Fruit fly (Drosophila melanogaster): ENCODE data around the gene mthl1.

mthl1 gene

dm6 chrX:16640260-16641100 is at the start of gene mthl1, which contains the start of gene SNRPG:
Gene mthl1, plus strand, starts transcription at chrX:16640968.
Gene SNRPG, minus strand, starts transcription at chrX:16640419.
- TF ChIP-seq HLH106 (tag; optimal IDR thresholded peaks at IDR 0.05) (peak; percentile 75), fru (GFP tag; optimal IDR thresholded peaks at IDR 0.05) (peak; percentile 52), sv (GFP tag; optimal IDR thresholded peaks at IDR 0.05) (peak; percentile 7), woc (GFP tag; optimal IDR thresholded peaks at IDR 0.05) (peak; percentile 80), CG9705 (GFP tag; optimal IDR thresholded peaks at IDR 0.05) (peak; percentile 61), psq (GFP tag; optimal IDR thresholded peaks at IDR 0.05) (peak; percentile 56), Jra (GFP tag; optimal IDR thresholded peaks at IDR 0.05) (peak; percentile 14), lola (GFP tag; optimal IDR thresholded peaks at IDR 0.05) (peak; percentile 15), Myc (optimal IDR thresholded peaks at IDR 0.05) (peak; percentile 33), Vsx2 (GFP tag; optimal IDR thresholded peaks at IDR 0.05; ENCODE audit: partially characterized antibody) (no peak), dl (GFP tag; optimal IDR thresholded peaks at IDR 0.05; ENCODE audit: insufficient read depth in 1 of 2, partially characterized antibody in 2 of 2) (no peak), GATAd (GFP tag; optimal IDR thresholded peaks at IDR 0.05) (no peak), Mio (GFP tag; optimal IDR thresholded peaks at IDR 0.05) (no peak), Sp1 (GFP tag; optimal IDR thresholded peaks at IDR 0.05) (peak; percentile 66), dsf (GFP tag; optimal IDR thresholded peaks at IDR 0.05; ENCODE audit: borderline replicate concordance) (peak; percentile 35), ey (GFP tag; optimal IDR thresholded peaks at IDR 0.05) (peak; percentile 62), Dif (GFP tag; optimal IDR thresholded peaks at IDR 0.05; ENCODE audit: partially characterized antibody) (no peak), brk (GFP tag; optimal IDR thresholded peaks at IDR 0.05) (no peak), Rel (GFP tag; optimal IDR thresholded peaks at IDR 0.05) (no peak), Rel (tag; optimal IDR thresholded peaks at IDR 0.05) (peak; percentile 73), foxo (GFP tag; optimal IDR thresholded peaks at IDR 0.05) (peak in 1 of 2 experiments; percentile 78), Hnf4 (GFP tag; optimal IDR thresholded peaks at IDR 0.05) (peak; percentile 54), Abd-B (GFP tag; optimal IDR thresholded peaks at IDR 0.05) (no peak), pan (optimal IDR thresholded peaks at IDR 0.05) (no peak), usp (GFP tag; optimal IDR thresholded peaks at IDR 0.05) (no peak), N (GFP tag; optimal IDR thresholded peaks at IDR 0.05) (peak; percentile 93), CrebA (GFP tag; optimal IDR thresholded peaks at IDR 0.05; ENCODE audit: borderline replicate concordance) (no peak), Hr78 (GFP tag; optimal IDR thresholded peaks at IDR 0.05) (peak; percentile 39), h (GFP tag; optimal IDR thresholded peaks at IDR 0.05) (peak; percentile 56), dmrt93B (GFP tag; optimal IDR thresholded peaks at IDR 0.05) (peak; percentile 79), OdsH (GFP tag; optimal IDR thresholded peaks at IDR 0.05) (no peak), sage (GFP tag; optimal IDR thresholded peaks at IDR 0.05) (peak; percentile 34), Dfd (GFP tag; optimal IDR thresholded peaks at IDR 0.05) (no peak), br (GFP tag; optimal IDR thresholded peaks at IDR 0.05) (peak; percentile 44), jim (GFP tag; optimal IDR thresholded peaks at IDR 0.05) (no peak), rgr (GFP tag; optimal IDR thresholded peaks at IDR 0.05) (peak; percentile 65), tai (GFP tag; optimal IDR thresholded peaks at IDR 0.05) (peak; percentile 75), Hr83 (GFP tag; optimal IDR thresholded peaks at IDR 0.05; ENCODE audit: poor library complexity, severe bottlenecking) (peak; percentile 40), CG32264 (GFP tag; optimal IDR thresholded peaks at IDR 0.05) (peak; percentile 10)

dm6 chrX:16593418-16593817 is 47.4 kb upstream of the mthl1 start, which contains the start of the genes SMC3 and Ubc7:
Gene SMC3, minus strand, starts transcription at chrX:16593439.
Gene Ubc7, plus strand, starts transcription at chrX:16593677.
- no peak for TF ChIP-seq br (GFP tag; optimal IDR thresholded peaks at IDR 0.05)
- no peak for TF ChIP-seq fru (GFP tag; optimal IDR thresholded peaks at IDR 0.05)
- TF ChIP-seq Mio (GFP tag; optimal IDR thresholded peaks at IDR 0.05) = no peak
- TF ChIP-seq OdsH (GFP tag; optimal IDR thresholded peaks at IDR 0.05) = no peak
- no peak for TF ChIP-seq dsf (GFP tag; optimal IDR thresholded peaks at IDR 0.05; ENCODE audit: borderline replicate concordance)
- TF ChIP-seq Dif (GFP tag; optimal IDR thresholded peaks at IDR 0.05; ENCODE audit: partially characterized antibody) = no peak
- TF ChIP-seq jim (GFP tag; optimal IDR thresholded peaks at IDR 0.05) = no peak
- no peak for TF ChIP-seq dl (GFP tag; optimal IDR thresholded peaks at IDR 0.05; ENCODE audit: insufficient read depth in 1 of 2, partially characterized antibody in 2 of 2)
- TF ChIP-seq dmrt93B (GFP tag; optimal IDR thresholded peaks at IDR 0.05) = no peak
- TF ChIP-seq CrebA (GFP tag; optimal IDR thresholded peaks at IDR 0.05; ENCODE audit: borderline replicate concordance) = no peak
- TF ChIP-seq Sp1 (GFP tag; optimal IDR thresholded peaks at IDR 0.05) = no peak
- no peak for TF ChIP-seq N (GFP tag; optimal IDR thresholded peaks at IDR 0.05)
- no peak for TF ChIP-seq Dfd (GFP tag; optimal IDR thresholded peaks at IDR 0.05)
- TF ChIP-seq Hr83 (GFP tag; optimal IDR thresholded peaks at IDR 0.05; ENCODE audit: poor library complexity, severe bottlenecking) = no peak
- no peak for TF ChIP-seq foxo (GFP tag; optimal IDR thresholded peaks at IDR 0.05)
- TF ChIP-seq Hnf4 (GFP tag; optimal IDR thresholded peaks at IDR 0.05) = no peak
- TF ChIP-seq lola (GFP tag; optimal IDR thresholded peaks at IDR 0.05) = no peak
- TF ChIP-seq tai (GFP tag; optimal IDR thresholded peaks at IDR 0.05) = no peak

Data from whole organism, wandering third instar larva.